Fruit fly (Drosophila melanogaster) whole organism, embryonic: Measurements from ENCODE around the gene uncNacbeta.

Source experiments
- Atf-2 ChIP-seq: fragments of 200-800 bp; sonication (Bioruptor generic); optimal IDR thresholded peaks from 2 replicates; lab custom pipeline; 2016; ENCODE audit warnings: missing biosample characterization, missing genetic modification characterization
- Awh ChIP-seq: fragments of 200-800 bp; sonication (Bioruptor generic); IDR thresholded peaks from 2 replicates; pipeline ENCODE4, ENCODE4 v1.3.6; 2022; ENCODE audit warnings: missing biosample characterization, missing genetic modification characterization
- B-H2 ChIP-seq: fragments of 200-800 bp; sonication (Bioruptor generic); optimal IDR thresholded peaks from 2 replicates; lab custom pipeline; 2018; ENCODE audit warnings: missing biosample characterization, mild to moderate bottlenecking, missing genetic modification characterization
- CG11247 ChIP-seq: fragments of 200-800 bp; sonication (Bioruptor generic); IDR thresholded peaks from 2 replicates; pipeline ENCODE4 v1.3.6; 2022; ENCODE audit warnings: missing biosample characterization, missing genetic modification characterization
- CG12155 ChIP-seq: fragments of 200-800 bp; sonication (Bioruptor generic); optimal IDR thresholded peaks from 3 replicates; lab custom pipeline; 2016; ENCODE audit warnings: missing biosample characterization, missing genetic modification characterization
- CG12744 ChIP-seq: fragments of 200-800 bp; sonication (Bioruptor generic); optimal IDR thresholded peaks from 2 replicates; lab custom pipeline; 2016; ENCODE audit warnings: missing biosample characterization, missing genetic modification characterization
- CG14441 ChIP-seq: fragments of 200-800 bp; sonication (Bioruptor generic); IDR thresholded peaks from 2 replicates; pipeline ENCODE4 v1.3.6; 2022; ENCODE audit warnings: missing biosample characterization, missing genetic modification characterization
- CG15269 ChIP-seq: fragments of 200-800 bp; sonication (Bioruptor generic); optimal IDR thresholded peaks from 2 replicates; lab custom pipeline; 2018; ENCODE audit warnings: missing biosample characterization, mild to moderate bottlenecking, missing genetic modification characterization, moderate library complexity
- CG15601 ChIP-seq: fragments of 200-800 bp; sonication (Bioruptor generic); optimal IDR thresholded peaks from 3 replicates; lab custom pipeline; 2019; ENCODE audit warnings: missing biosample characterization, mild to moderate bottlenecking, missing genetic modification characterization, moderate library complexity
- CG16815 ChIP-seq: fragments of 200-800 bp; sonication (Bioruptor generic); optimal IDR thresholded peaks from 3 replicates; lab custom pipeline; 2017; ENCODE audit warnings: missing biosample characterization, mild to moderate bottlenecking, missing genetic modification characterization
- CG18476 ChIP-seq: fragments of 200-800 bp; sonication (Bioruptor generic); optimal IDR thresholded peaks from 2 replicates; lab custom pipeline; 2016; ENCODE audit warnings: missing biosample characterization, mild to moderate bottlenecking, missing genetic modification characterization
- CG3065 ChIP-seq: fragments of 200-800 bp; sonication (Bioruptor generic); optimal IDR thresholded peaks from 2 replicates; lab custom pipeline; 2016; ENCODE audit warnings: missing biosample characterization, missing genetic modification characterization
- CG32772 ChIP-seq: fragments of 200-800 bp; sonication (Bioruptor generic); IDR thresholded peaks from 2 replicates; pipeline ENCODE4 v1.3.6; 2022; ENCODE audit warnings: missing biosample characterization, missing genetic modification characterization
- CG34422 ChIP-seq: fragments of 200-800 bp; sonication (Bioruptor generic); IDR thresholded peaks from 3 replicates; pipeline ENCODE4 v1.3.6; 2022; ENCODE audit warnings: missing biosample characterization, missing genetic modification characterization
- CG6791 ChIP-seq: fragments of 200-800 bp; sonication (Bioruptor generic); IDR thresholded peaks from 3 replicates; pipeline ENCODE4 v1.3.6; 2022; ENCODE audit warnings: missing biosample characterization, missing genetic modification characterization; ENCODE audit not compliant: partially characterized antibody
- CG7963 ChIP-seq: fragments of 200-800 bp; sonication (Bioruptor generic); IDR thresholded peaks from 3 replicates; pipeline ENCODE4 v1.3.6; 2022; ENCODE audit warnings: missing biosample characterization, missing genetic modification characterization; ENCODE audit not compliant: partially characterized antibody
- CG8924 ChIP-seq: fragments of 200-800 bp; optimal IDR thresholded peaks from 3 replicates; lab custom pipeline; 2019; ENCODE audit warnings: missing biosample characterization, mild to moderate bottlenecking, missing genetic modification characterization, moderate library complexity
- D19A ChIP-seq: fragments of 200-800 bp; optimal IDR thresholded peaks from 3 replicates; lab custom pipeline; 2019; ENCODE audit warnings: missing biosample characterization, mild to moderate bottlenecking, missing genetic modification characterization, moderate library complexity
- Dip3 ChIP-seq: fragments of 200-800 bp; sonication (Bioruptor generic); optimal IDR thresholded peaks from 3 replicates; lab custom pipeline; 2016; ENCODE audit warnings: missing biosample characterization, missing genetic modification characterization
- H15 ChIP-seq: fragments of 200-800 bp; sonication (Bioruptor generic); IDR thresholded peaks from 3 replicates; pipeline ENCODE4 v1.3.6; 2022; ENCODE audit warnings: missing biosample characterization, missing genetic modification characterization
- HLH4C ChIP-seq: fragments of 200-800 bp; sonication (Bioruptor generic); IDR thresholded peaks from 3 replicates; pipeline ENCODE4 v1.3.6; 2022; ENCODE audit warnings: missing biosample characterization, missing genetic modification characterization; ENCODE audit not compliant: partially characterized antibody
- Hey ChIP-seq: fragments of 200-800 bp; sonication (Bioruptor generic); optimal IDR thresholded peaks from 3 replicates; lab custom pipeline; 2018; ENCODE audit warnings: missing biosample characterization, mild to moderate bottlenecking, missing genetic modification characterization
- Kr ChIP-seq: fragments of 200-800 bp; sonication (Bioruptor generic); optimal IDR thresholded peaks from 2 replicates; lab custom pipeline; 2017; ENCODE audit warnings: missing biosample characterization, mild to moderate bottlenecking, missing genetic modification characterization
- Max ChIP-seq: fragments of 200-800 bp; sonication (Bioruptor generic); optimal IDR thresholded peaks from 2 replicates; lab custom pipeline; 2016; ENCODE audit warnings: missing biosample characterization, mild to moderate bottlenecking, missing genetic modification characterization
- Mes4 ChIP-seq: fragments of 200-800 bp; sonication (Bioruptor generic); optimal IDR thresholded peaks from 2 replicates; lab custom pipeline; 2016; ENCODE audit warnings: missing biosample characterization, missing genetic modification characterization
- Nf-YC ChIP-seq: fragments of 200-800 bp; optimal IDR thresholded peaks from 3 replicates; lab custom pipeline; 2019; ENCODE audit warnings: missing biosample characterization, mild to moderate bottlenecking, missing genetic modification characterization, moderate library complexity
- Optix ChIP-seq: fragments of 200-800 bp; sonication (Bioruptor generic); IDR thresholded peaks from 3 replicates; pipeline ENCODE4 v1.3.6; 2022; ENCODE audit warnings: missing biosample characterization, missing genetic modification characterization
- Ptx1 ChIP-seq: fragments of 200-800 bp; sonication (Bioruptor generic); IDR thresholded peaks from 2 replicates; pipeline ENCODE4 v1.3.6; 2022; ENCODE audit warnings: missing biosample characterization, missing genetic modification characterization
- Scr ChIP-seq: fragments of 200-800 bp; sonication (Bioruptor generic); IDR thresholded peaks from 2 replicates; pipeline ENCODE4 v1.3.6; 2022; ENCODE audit warnings: missing biosample characterization, missing genetic modification characterization; ENCODE audit not compliant: partially characterized antibody
- ac ChIP-seq: fragments of 200-800 bp; sonication (Bioruptor generic); optimal IDR thresholded peaks from 3 replicates; lab custom pipeline; 2017; ENCODE audit warnings: missing biosample characterization, mild to moderate bottlenecking, missing genetic modification characterization
- aop ChIP-seq: fragments of 200-800 bp; sonication (Bioruptor generic); IDR thresholded peaks from 2 replicates; pipeline ENCODE4 v1.3.6; 2022; ENCODE audit warnings: missing biosample characterization, missing genetic modification characterization
- bbx ChIP-seq: fragments of 200-800 bp; sonication (Bioruptor generic); IDR thresholded peaks from 2 replicates; pipeline ENCODE4 v1.3.6; 2022; ENCODE audit warnings: missing biosample characterization, missing genetic modification characterization; ENCODE audit not compliant: partially characterized antibody
- caup ChIP-seq: fragments of 200-800 bp; sonication (Bioruptor generic); optimal IDR thresholded peaks from 3 replicates; lab custom pipeline; 2017; ENCODE audit warnings: missing biosample characterization, mild to moderate bottlenecking, missing genetic modification characterization, moderate library complexity; ENCODE audit not compliant: severe bottlenecking
- crp ChIP-seq, 2 experiments: fragments of 200-800 bp; sonication (Bioruptor generic); optimal IDR thresholded peaks; 2 replicates in 1 of 2; 3 replicates in 1 of 2; lab custom pipeline; 2017; ENCODE audit warnings: missing biosample characterization in 2 of 2, missing genetic modification characterization in 2 of 2, mild to moderate bottlenecking in 1 of 2, moderate library complexity in 1 of 2
- fd96Cb ChIP-seq: fragments of 200-800 bp; sonication (Bioruptor generic); optimal IDR thresholded peaks from 2 replicates; lab custom pipeline; 2018; ENCODE audit warnings: missing biosample characterization, mild to moderate bottlenecking, missing genetic modification characterization, moderate library complexity
- maf-S ChIP-seq: fragments of 200-800 bp; sonication (Bioruptor generic); optimal IDR thresholded peaks from 2 replicates; lab custom pipeline; 2016; ENCODE audit warnings: missing biosample characterization, missing genetic modification characterization
- nau ChIP-seq: fragments of 200-800 bp; sonication (Bioruptor generic); optimal IDR thresholded peaks from 3 replicates; lab custom pipeline; 2017; ENCODE audit warnings: missing biosample characterization, mild to moderate bottlenecking, missing genetic modification characterization, missing genetic modification reagents
- nerfin-1 ChIP-seq: fragments of 200-800 bp; sonication (Bioruptor generic); optimal IDR thresholded peaks from 3 replicates; lab custom pipeline; 2019; ENCODE audit warnings: missing biosample characterization, mild to moderate bottlenecking, missing genetic modification characterization, moderate library complexity
- nerfin-2 ChIP-seq: fragments of 200-800 bp; sonication (Bioruptor generic); IDR thresholded peaks from 2 replicates; pipeline ENCODE4 v1.3.6; 2022; ENCODE audit warnings: missing biosample characterization, missing genetic modification characterization; ENCODE audit not compliant: partially characterized antibody
- pan ChIP-seq, 4 experiments: fragments of >200 bp in 3 of 4; fragments of 200-800 bp in 1 of 4; sonication (Bioruptor generic) in 1 of 4; optimal IDR thresholded peaks in 3 of 4; IDR thresholded peaks in 1 of 4; 2 replicates each; pipeline versions ENCODE4 v1.3.6 to Lab custom; 2017 to 2022; ENCODE audit warnings: missing biosample characterization in 2 of 4, missing genetic modification characterization in 2 of 4, mixed read lengths in 1 of 4
- pho ChIP-seq: fragments of 200-800 bp; sonication (Bioruptor generic); optimal IDR thresholded peaks from 2 replicates; lab custom pipeline; 2016; ENCODE audit warnings: missing biosample characterization, missing genetic modification characterization
- prd ChIP-seq, 3 experiments: fragments of >200 bp in 2 of 3; fragments of 200-800 bp in 1 of 3; sonication (Bioruptor generic) in 1 of 3; optimal IDR thresholded peaks in 2 of 3; IDR thresholded peaks in 1 of 3; 2 replicates in 2 of 3; 3 replicates in 1 of 3; pipeline versions ENCODE4 v1.3.6 to Lab custom; 2017 to 2022; ENCODE audit warnings: missing biosample characterization in 1 of 3, missing genetic modification characterization in 1 of 3
- row ChIP-seq: fragments of 200-800 bp; sonication (Bioruptor generic); IDR thresholded peaks from 3 replicates; pipeline ENCODE4 v1.3.6; 2022; ENCODE audit warnings: missing biosample characterization, missing genetic modification characterization
- slbo ChIP-seq: fragments of 200-800 bp; sonication (Bioruptor generic); IDR thresholded peaks from 2 replicates; pipeline ENCODE4 v1.3.6; 2022; ENCODE audit warnings: missing biosample characterization, missing genetic modification characterization
- sna ChIP-seq: fragments of 200-800 bp; sonication (Bioruptor generic); IDR thresholded peaks from 2 replicates; pipeline ENCODE4 v1.3.6; 2022; ENCODE audit warnings: missing biosample characterization, missing genetic modification characterization; ENCODE audit not compliant: partially characterized antibody
- usp ChIP-seq: fragments of >200 bp; optimal IDR thresholded peaks from 2 replicates; lab custom pipeline; 2017; ENCODE audit warnings: missing biosample characterization, missing genetic modification characterization
- vnd ChIP-seq: fragments of 200-800 bp; sonication (Bioruptor generic); IDR thresholded peaks from 3 replicates; pipeline ENCODE4 v1.3.6; 2022; ENCODE audit warnings: missing biosample characterization, missing genetic modification characterization; ENCODE audit not compliant: partially characterized antibody
- zen ChIP-seq: fragments of 200-800 bp; sonication (Bioruptor generic); optimal IDR thresholded peaks from 3 replicates; lab custom pipeline; 2018; ENCODE audit warnings: missing biosample characterization, mild to moderate bottlenecking, missing genetic modification characterization, moderate library complexity

Gene uncNacbeta

dm6 chr2L:549637-550036 is 14.0 kb downstream of the uncNacbeta start (continued):
- TF ChIP-seq CG7963 (GFP tag; lab: Robert Waterston, UW) (peak; percentile 77), Mes4 (GFP tag; lab: Kevin White, UChicago) (no peak), CG18476 (no peak), vnd (GFP tag; lab: Robert Waterston, UW) (peak; percentile 56; the same call in 1 of the 3 replicates), CG3065 (GFP tag; lab: Kevin White, UChicago) (no peak), CG32772 (GFP tag; lab: Robert Waterston, UW) (no peak), D19A (tag; lab: Kevin White, UChicago) (no peak), ac (GFP tag; lab: Kevin White, UChicago) (no peak), nerfin-1 (tag; lab: Kevin White, UChicago) (peak; percentile 27), pan (optimal IDR thresholded peaks at IDR 0.05; lab: Kevin White, UChicago) (no peak), pan (GFP tag; optimal IDR thresholded peaks at IDR 0.05 in 1 of 2, IDR thresholded peaks at IDR 0.05 in 1 of 2) (peak in 1 of 2 experiments; percentile 17), nau (GFP tag; lab: Kevin White, UChicago) (no peak), caup (GFP tag; lab: Kevin White, UChicago) (no peak), bbx (peak; percentile 54; the same call in 1 of the 2 replicates), zen (tag; lab: Kevin White, UChicago) (no peak), Optix (GFP tag; lab: Robert Waterston, UW) (no peak), CG14441 (GFP tag; lab: Robert Waterston, UW) (no peak), row (GFP tag; lab: Robert Waterston, UW) (peak; percentile 75), CG15601 (tag; lab: Kevin White, UChicago) (no peak), CG12744 (GFP tag; lab: Kevin White, UChicago) (no peak), nerfin-2 (GFP tag; lab: Robert Waterston, UW) (peak; percentile 61; the same call in 1 of the 2 replicates), Max (GFP tag; lab: Kevin White, UChicago) (no peak), Atf-2 (no peak), HLH4C (GFP tag; lab: Robert Waterston, UW) (peak; percentile 76), fd96Cb (tag; lab: Kevin White, UChicago) (no peak), CG15269 (tag; lab: Kevin White, UChicago) (no peak), pho (GFP tag; lab: Kevin White, UChicago) (no peak), Scr (GFP tag; lab: Robert Waterston, UW) (0 out of 2 replicates have a peak, but pooled peaks have one; percentile 31), prd (optimal IDR thresholded peaks at IDR 0.05; lab: Kevin White, UChicago) (no peak), prd (GFP tag; IDR thresholded peaks at IDR 0.05; lab: Robert Waterston, UW) (0 out of 3 replicates have a peak, but pooled peaks have one; percentile 11), CG11247 (GFP tag; lab: Robert Waterston, UW) (0 out of 2 replicates have a peak, but pooled peaks have one; percentile 8), Kr (GFP tag; lab: Kevin White, UChicago) (no peak), Ptx1 (0 out of 2 replicates have a peak, but pooled peaks have one; percentile 15), H15 (0 out of 3 replicates have a peak, but pooled peaks have one; percentile 12), crp (GFP tag; optimal IDR thresholded peaks at IDR 0.05; lab: Kevin White, UChicago) (no peak), Hey (tag; lab: Kevin White, UChicago) (peak; percentile 90), CG8924 (tag; lab: Kevin White, UChicago) (no peak), maf-S (no peak), usp (no peak), sna (0 out of 2 replicates have a peak, but pooled peaks have one; percentile 41), CG6791 (GFP tag; lab: Robert Waterston, UW) (peak; percentile 74), Dip3 (no peak), aop (no peak), Nf-YC (tag; lab: Kevin White, UChicago) (peak; percentile 39), slbo (GFP tag; lab: Robert Waterston, UW) (no peak), CG12155 (GFP tag; lab: Kevin White, UChicago) (no peak), Awh (GFP tag; lab: Robert Waterston, UW) (no peak), CG34422 (GFP tag; lab: Robert Waterston, UW) (no peak), B-H2 (GFP tag; lab: Kevin White, UChicago) (no peak), CG16815 (GFP tag; lab: Kevin White, UChicago) (no peak)
